Fruit fly (Drosophila melanogaster): ENCODE data around the gene CG5112.

The CG5112 gene

DNA sequence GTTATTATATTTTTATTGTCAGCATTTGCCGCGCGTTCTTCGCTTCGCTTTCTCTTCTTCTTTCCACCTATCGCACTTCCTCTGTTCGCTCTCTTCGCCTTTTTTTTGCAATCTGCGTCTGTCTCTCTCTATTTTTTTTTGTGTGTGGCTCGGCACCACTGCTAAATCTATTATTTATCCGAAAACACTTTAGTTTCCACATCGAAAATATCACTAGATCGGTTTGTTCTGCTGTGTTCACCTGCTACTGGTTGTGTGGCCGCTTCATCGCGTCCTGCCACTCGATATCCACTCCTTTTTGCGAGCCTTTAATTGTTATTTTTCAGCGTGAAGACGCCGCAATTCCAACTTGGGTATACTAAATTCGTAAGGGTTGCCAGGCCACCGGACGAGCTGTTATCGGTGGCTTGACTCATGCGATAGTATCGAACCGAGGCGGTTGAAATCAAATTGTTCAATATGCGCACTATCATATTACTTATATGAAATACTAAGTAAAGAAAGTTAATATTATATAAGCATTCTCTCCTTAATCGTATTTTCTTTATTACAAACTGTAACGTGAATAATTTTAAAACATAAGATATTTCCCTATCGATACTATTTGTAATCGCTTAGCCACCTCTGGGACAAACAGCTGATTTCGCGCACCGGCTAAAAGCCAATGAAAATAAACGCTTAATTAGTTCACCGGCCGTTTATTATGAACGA is 8.6 kb upstream of the CG5112 start, which contains the start of the genes XNP, CG42488 and CG5116 (continued):
- TF ChIP-seq Hr51 (GFP tag; optimal IDR thresholded peaks at IDR 0.05) (peak in 1 of 2 experiments; percentile 58), mam (GFP tag; optimal IDR thresholded peaks at IDR 0.05) (peak; percentile 38), CG1792 (GFP tag; optimal IDR thresholded peaks at IDR 0.05) (no peak), fd64A (GFP tag; optimal IDR thresholded peaks at IDR 0.05) (no peak), NFAT (GFP tag; IDR thresholded peaks at IDR 0.05) (peak; percentile 74), CG11093 (GFP tag; IDR thresholded peaks at IDR 0.05) (no peak), Kr (GFP tag; optimal IDR thresholded peaks at IDR 0.05) (no peak), CG31365 (tag; optimal IDR thresholded peaks at IDR 0.05) (no peak), Elba2 (GFP tag; optimal IDR thresholded peaks at IDR 0.05) (peak; percentile 1), CG5245 (GFP tag; optimal IDR thresholded peaks at IDR 0.05) (no peak), Hr3 (GFP tag; optimal IDR thresholded peaks at IDR 0.05) (peak; percentile 48), Ada2b (GFP tag; IDR thresholded peaks at IDR 0.05) (no peak), CG7928 (GFP tag; optimal IDR thresholded peaks at IDR 0.05) (no peak), CG10147 (GFP tag; optimal IDR thresholded peaks at IDR 0.05) (no peak), lov (optimal IDR thresholded peaks at IDR 0.05) (no peak), lov (GFP tag; IDR thresholded peaks at IDR 0.05) (no peak), Camta (GFP tag; optimal IDR thresholded peaks at IDR 0.05) (no peak), CG12236 (GFP tag; optimal IDR thresholded peaks at IDR 0.05) (no peak), CG2199 (GFP tag; IDR thresholded peaks at IDR 0.05) (no peak), Taf1 (GFP tag; IDR thresholded peaks at IDR 0.05) (peak; percentile 34; the same call in 1 of the 2 replicates), Hey (tag; optimal IDR thresholded peaks at IDR 0.05) (no peak), Fer2 (tag; optimal IDR thresholded peaks at IDR 0.05) (peak; percentile 31), gce (GFP tag; IDR thresholded peaks at IDR 0.05) (no peak), Deaf1 (tag; optimal IDR thresholded peaks at IDR 0.05) (no peak), Doc2 (GFP tag; IDR thresholded peaks at IDR 0.05) (no peak), lbe (GFP tag; optimal IDR thresholded peaks at IDR 0.05) (peak; percentile 53), CG1529 (GFP tag; optimal IDR thresholded peaks at IDR 0.05) (no peak), bab2 (GFP tag; optimal IDR thresholded peaks at IDR 0.05) (peak; percentile 11), Atf6 (GFP tag; IDR thresholded peaks at IDR 0.05) (0 out of 2 replicates have a peak, but pooled peaks have one; percentile 26), nerfin-2 (GFP tag; IDR thresholded peaks at IDR 0.05; ENCODE audit: partially characterized antibody) (peak; percentile 98), Mrtf (GFP tag; IDR thresholded peaks at IDR 0.05) (no peak), luna (GFP tag; optimal IDR thresholded peaks at IDR 0.05) (no peak), CG6765 (GFP tag; optimal IDR thresholded peaks at IDR 0.05) (peak; percentile 3), her (GFP tag; optimal IDR thresholded peaks at IDR 0.05) (no peak), CG14965 (GFP tag; optimal IDR thresholded peaks at IDR 0.05; ENCODE audit: borderline replicate concordance) (no peak), corto (GFP tag; optimal IDR thresholded peaks at IDR 0.05) (no peak), CG3281 (GFP tag; optimal IDR thresholded peaks at IDR 0.05) (peak; percentile 68), CG15601 (tag; optimal IDR thresholded peaks at IDR 0.05) (no peak), CG16863 (GFP tag; optimal IDR thresholded peaks at IDR 0.05) (no peak), CG32767 (GFP tag; IDR thresholded peaks at IDR 0.05) (peak; percentile 98), bowl (GFP tag; IDR thresholded peaks at IDR 0.05) (no peak), CG1603 (tag; optimal IDR thresholded peaks at IDR 0.05) (no peak), Gsc (GFP tag; IDR thresholded peaks at IDR 0.05) (no peak), CG18262 (tag; optimal IDR thresholded peaks at IDR 0.05) (no peak), pita (GFP tag; optimal IDR thresholded peaks at IDR 0.05) (no peak), Usf (GFP tag; optimal IDR thresholded peaks at IDR 0.05) (no peak), dimm (GFP tag; IDR thresholded peaks at IDR 0.05) (no peak), ind (GFP tag; optimal IDR thresholded peaks at IDR 0.05) (peak; percentile 58), ro (GFP tag; IDR thresholded peaks at IDR 0.05) (no peak), run (tag; optimal IDR thresholded peaks at IDR 0.05) (no peak), CG9437 (GFP tag; optimal IDR thresholded peaks at IDR 0.05) (peak; percentile 57)
